Fruit fly (Drosophila melanogaster): ENCODE results near the gene Noc1.

Gene Noc1

DNA sequence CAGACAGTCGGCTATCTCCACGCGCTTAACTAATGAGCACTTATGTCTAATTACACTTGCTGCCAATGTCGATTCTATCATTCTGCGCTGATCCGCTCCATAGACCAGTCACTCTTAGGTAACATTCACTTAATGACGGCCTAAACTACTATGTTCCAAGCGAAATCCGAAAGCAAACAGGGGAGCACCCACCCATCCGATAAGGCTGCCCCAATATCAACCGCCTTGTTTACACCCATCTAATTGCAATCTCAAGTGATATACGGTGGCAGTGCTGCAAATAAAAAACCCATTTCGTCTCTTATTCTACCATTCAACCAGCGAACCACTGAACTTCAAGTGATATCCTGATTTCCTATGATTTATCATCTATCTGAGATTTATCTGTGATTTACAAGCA lies 25.2 kb upstream of the Noc1 start (continued):
- TF ChIP-seq Nf-YB (GFP tag; optimal IDR thresholded peaks at IDR 0.05) (no peak), tio (GFP tag; optimal IDR thresholded peaks at IDR 0.05) (no peak), Sry-δ (GFP tag; optimal IDR thresholded peaks at IDR 0.05) (no peak), CG8924 (tag; optimal IDR thresholded peaks at IDR 0.05) (no peak), CG7745 (tag; optimal IDR thresholded peaks at IDR 0.05) (no peak), pho (GFP tag; optimal IDR thresholded peaks at IDR 0.05) (no peak), CG4360 (GFP tag; IDR thresholded peaks at IDR 0.05) (no peak), exex (tag; optimal IDR thresholded peaks at IDR 0.05) (peak; percentile 91), CG12942 (GFP tag; optimal IDR thresholded peaks at IDR 0.05) (no peak), CG6689 (GFP tag; IDR thresholded peaks at IDR 0.05) (no peak), ftz-f1 (GFP tag; optimal IDR thresholded peaks at IDR 0.05) (no peak), CG15696 (tag; optimal IDR thresholded peaks at IDR 0.05) (no peak), CG16813 (GFP tag; IDR thresholded peaks at IDR 0.05; ENCODE audit: partially characterized antibody) (no peak), Awh (GFP tag; IDR thresholded peaks at IDR 0.05) (peak; percentile 23; the same call in 1 of the 2 replicates), dan (GFP tag; IDR thresholded peaks at IDR 0.05) (no peak), HLH54F (GFP tag; optimal IDR thresholded peaks at IDR 0.05) (no peak), B-H1 (GFP tag; IDR thresholded peaks at IDR 0.05) (no peak), Dek (tag; optimal IDR thresholded peaks at IDR 0.05) (no peak), ATbp (GFP tag; optimal IDR thresholded peaks at IDR 0.05) (peak; percentile 38)

DNA sequence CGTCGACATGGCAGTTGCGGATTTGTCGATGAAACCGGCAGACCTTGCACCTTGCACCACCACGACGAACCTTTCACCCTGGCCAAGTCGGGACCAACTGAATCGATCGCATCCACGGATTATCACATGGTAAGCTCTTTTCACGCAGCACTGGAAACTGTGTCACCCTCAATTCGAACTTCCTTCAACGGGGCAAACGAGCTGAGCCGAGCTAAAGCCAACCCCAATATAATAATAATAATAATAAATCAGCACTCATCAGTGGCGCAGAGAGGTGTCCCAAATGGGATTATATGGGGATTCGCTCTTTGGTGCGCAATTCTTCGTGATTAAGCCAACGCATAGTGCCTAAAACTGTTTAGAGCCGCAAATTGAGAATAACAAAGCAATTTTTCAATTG lies 23.3 kb upstream of the Noc1 start, which contains the start of gene CG43693:
Gene CG43693, minus strand, starts transcription at position 101 of the 400 bp plus-strand sequence.
- TF ChIP-seq hb (GFP tag; IDR thresholded peaks at IDR 0.05; ENCODE audit: partially characterized antibody) (0 out of 3 replicates have a peak, but pooled peaks have one; percentile 41), scrt (GFP tag; optimal IDR thresholded peaks at IDR 0.05) (no peak)

DNA sequence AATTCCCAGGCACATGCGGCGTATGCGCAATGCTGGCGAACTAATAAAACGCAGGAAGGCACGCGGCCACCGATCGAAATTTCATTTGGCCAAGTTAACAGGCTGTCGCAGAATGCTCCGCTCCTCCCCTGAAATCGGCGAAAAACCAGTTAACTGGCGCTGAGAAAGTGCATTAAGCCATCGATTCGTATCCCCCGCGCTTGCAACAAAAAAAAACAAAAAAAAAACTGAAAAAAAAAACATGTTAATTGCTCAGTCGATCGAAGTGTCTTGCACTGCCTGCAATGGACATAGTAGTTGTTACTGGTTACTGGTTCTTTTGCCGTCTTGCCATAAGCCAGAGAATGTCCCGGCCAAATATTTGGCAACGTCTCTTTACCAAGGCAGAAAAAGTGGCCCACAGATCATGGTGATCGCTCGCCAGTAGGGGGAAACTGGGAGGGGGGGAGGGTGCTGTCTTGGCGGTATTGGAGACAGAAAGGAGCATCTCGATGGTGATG lies 21.8 kb upstream of the Noc1 start:
- TF ChIP-seq Scr (GFP tag; IDR thresholded peaks at IDR 0.05; ENCODE audit: partially characterized antibody), result no peak
- TF ChIP-seq chif (GFP tag; optimal IDR thresholded peaks at IDR 0.05), result no peak
- TF ChIP-seq Dip3 (GFP tag; optimal IDR thresholded peaks at IDR 0.05), result no peak
- TF ChIP-seq Atf6 (GFP tag; IDR thresholded peaks at IDR 0.05), result no peak
- TF ChIP-seq Ets65A (GFP tag), result peak; percentile 91
- TF ChIP-seq CG32767 (GFP tag; IDR thresholded peaks at IDR 0.05), result no peak
- TF ChIP-seq CG33557 (GFP tag; optimal IDR thresholded peaks at IDR 0.05), result no peak
- no peak for TF ChIP-seq MESR4 (GFP tag; optimal IDR thresholded peaks at IDR 0.05)
- no peak for TF ChIP-seq mirr (GFP tag; optimal IDR thresholded peaks at IDR 0.05)
- peak; percentile 57; the same call in 1 of the 2 replicates for TF ChIP-seq Drgx (GFP tag; IDR thresholded peaks at IDR 0.05)
- no peak for TF ChIP-seq CG6272 (GFP tag; IDR thresholded peaks at IDR 0.05)
- TF ChIP-seq CG5180 (GFP tag; optimal IDR thresholded peaks at IDR 0.05), result no peak
- TF ChIP-seq maf-S (GFP tag; optimal IDR thresholded peaks at IDR 0.05), result no peak

DNA sequence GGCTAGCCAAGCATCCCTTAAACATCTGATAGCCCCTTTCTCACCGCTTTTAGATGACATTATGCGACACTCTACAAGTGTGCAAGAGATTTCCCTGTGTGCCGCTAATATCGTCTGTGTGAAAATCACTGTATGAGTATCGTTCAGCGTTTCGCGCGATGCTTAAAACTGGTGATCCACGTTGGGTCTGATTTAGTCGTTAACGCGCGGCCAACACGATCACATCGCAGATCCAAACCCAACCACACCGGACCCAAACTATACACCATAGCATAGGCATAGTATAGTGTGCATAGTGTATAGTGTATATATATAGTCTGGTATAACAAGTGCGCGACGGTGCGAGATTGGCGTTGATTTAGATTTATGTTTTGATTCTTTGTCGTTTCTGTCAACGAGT lies 20.7 kb upstream of the Noc1 start, which contains the start of gene CG7888:
Gene CG7888, plus strand, starts transcription at position 193 of the 400 bp plus-strand sequence.
- TF ChIP-seq CG12769 (tag; optimal IDR thresholded peaks at IDR 0.05) (peak; percentile 3), CG11456 (GFP tag; IDR thresholded peaks at IDR 0.05) (0 out of 3 replicates have a peak, but pooled peaks have one; percentile 31), gt (GFP tag; IDR thresholded peaks at IDR 0.05) (no peak), Med (GFP tag) (peak; percentile 26), CG15269 (tag; optimal IDR thresholded peaks at IDR 0.05) (peak; percentile 13), exex (tag; optimal IDR thresholded peaks at IDR 0.05) (no peak), kah (GFP tag; optimal IDR thresholded peaks at IDR 0.05) (no peak), sob (GFP tag; IDR thresholded peaks at IDR 0.05) (no peak), CG1792 (GFP tag; optimal IDR thresholded peaks at IDR 0.05) (no peak), CG30020 (tag; optimal IDR thresholded peaks at IDR 0.05) (no peak), CG11398 (GFP tag; optimal IDR thresholded peaks at IDR 0.05) (no peak), usp (GFP tag; optimal IDR thresholded peaks at IDR 0.05) (no peak), row (GFP tag; IDR thresholded peaks at IDR 0.05) (0 out of 3 replicates have a peak, but pooled peaks have one; percentile 11), CG15514 (GFP tag; optimal IDR thresholded peaks at IDR 0.05) (peak; percentile 18), CG8290 (GFP tag; optimal IDR thresholded peaks at IDR 0.05) (no peak), CG8290 (tag; optimal IDR thresholded peaks at IDR 0.05) (peak in 1 of 2 experiments; percentile 46)
